Worm (Caenorhabditis elegans) whole organism, L4 larva: ENCODE results near the gene F58F9.9.

Experiments used
- ama-1 ChIP-seq: fragments of 150-350 bp; optimal IDR thresholded peaks from 2 replicates; lab custom pipeline; 2014; ENCODE audit warnings: inconsistent platforms, mixed read lengths
- ceh-82 ChIP-seq: sonication (generic microtip); optimal IDR thresholded peaks from 2 replicates; lab custom pipeline; 2017; ENCODE audit warnings: missing biosample characterization, missing genetic modification characterization
- dmd-6 ChIP-seq: fragments of 200-800 bp; sonication (Bioruptor generic); IDR thresholded peaks from 2 replicates; pipeline ENCODE4 v1.3.6; 2022; ENCODE audit warnings: missing genetic modification reagents, missing genetic modification characterization, missing compliant biosample characterization
- gei-8 ChIP-seq: fragments of 200-800 bp; sonication (Bioruptor generic); optimal IDR thresholded peaks from 2 replicates; lab custom pipeline; 2018; ENCODE audit warnings: mild to moderate bottlenecking, missing genetic modification characterization, missing compliant biosample characterization
- hlh-11 ChIP-seq: fragments of 200-800 bp; sonication (Bioruptor generic); optimal IDR thresholded peaks from 2 replicates; lab custom pipeline; 2018; ENCODE audit warnings: mild to moderate bottlenecking, missing genetic modification characterization, missing compliant biosample characterization
- jun-1 ChIP-seq: fragments of 150-350 bp; optimal IDR thresholded peaks from 2 replicates; lab custom pipeline; 2014; ENCODE audit warnings: missing biosample characterization, missing genetic modification reagents, missing genetic modification characterization
- lin-1 ChIP-seq: fragments of 200-800 bp; sonication (Bioruptor generic); IDR thresholded peaks from 2 replicates; pipeline ENCODE4 v1.3.6; 2022; ENCODE audit warnings: missing genetic modification reagents, missing genetic modification characterization, missing compliant biosample characterization
- lin-29 ChIP-seq: fragments of 200-800 bp; sonication (Bioruptor generic); IDR thresholded peaks from 2 replicates; pipeline ENCODE4 v1.3.6; 2022; ENCODE audit warnings: missing genetic modification reagents, missing genetic modification characterization, missing compliant biosample characterization
- mdl-1 ChIP-seq, 2 experiments: fragments of 150-350 bp in 1 of 2; sonication (generic microtip) in 1 of 2; optimal IDR thresholded peaks; 2 replicates each; lab custom pipeline; 2014 to 2017; ENCODE audit warnings: missing biosample characterization in 2 of 2, missing genetic modification characterization in 2 of 2
- mep-1 ChIP-seq: fragments of 150-350 bp; sonication (generic microtip); optimal IDR thresholded peaks from 3 replicates; lab custom pipeline; 2014; ENCODE audit warnings: missing biosample characterization, missing genetic modification characterization
- nhr-25 ChIP-seq: sonication (generic microtip); optimal IDR thresholded peaks from 2 replicates; lab custom pipeline; 2017; ENCODE audit warnings: missing genetic modification characterization, mild to moderate bottlenecking, missing compliant biosample characterization, antibody characterized with exemption, moderate library complexity, borderline replicate concordance; ENCODE audit not compliant: insufficient read depth
- nhr-41 ChIP-seq: fragments of 200-800 bp; sonication (Bioruptor generic); IDR thresholded peaks from 2 replicates; pipeline ENCODE4 v1.3.6; 2022; ENCODE audit warnings: missing genetic modification reagents, missing genetic modification characterization, missing compliant biosample characterization
- nhr-48 ChIP-seq: sonication (generic microtip); optimal IDR thresholded peaks from 2 replicates; lab custom pipeline; 2016; ENCODE audit warnings: mild to moderate bottlenecking, missing genetic modification characterization, missing compliant biosample characterization
- pqm-1 ChIP-seq: sonication (generic microtip); optimal IDR thresholded peaks from 2 replicates; lab custom pipeline; 2017; ENCODE audit warnings: missing biosample characterization, missing genetic modification characterization
- sdz-12 ChIP-seq: fragments of 200-800 bp; sonication (Bioruptor generic); optimal IDR thresholded peaks from 2 replicates; lab custom pipeline; 2018; ENCODE audit warnings: mild to moderate bottlenecking, missing genetic modification characterization, missing compliant biosample characterization
- set-16 ChIP-seq: fragments of 200-800 bp; sonication (Bioruptor generic); IDR thresholded peaks from 2 replicates; pipeline ENCODE4 v1.3.6; 2022; ENCODE audit warnings: missing genetic modification reagents, missing genetic modification characterization, missing compliant biosample characterization
- snpc-1.2 ChIP-seq: fragments of 200-800 bp; sonication (Bioruptor generic); IDR thresholded peaks from 2 replicates; pipeline ENCODE4 v1.3.6; 2022; ENCODE audit warnings: missing genetic modification reagents, missing genetic modification characterization, missing compliant biosample characterization
- spr-1 ChIP-seq: sonication (generic microtip); optimal IDR thresholded peaks from 2 replicates; lab custom pipeline; 2016; ENCODE audit warnings: mild to moderate bottlenecking, missing genetic modification characterization, missing compliant biosample characterization
- zip-11 ChIP-seq: fragments of 200-800 bp; sonication (Bioruptor generic); IDR thresholded peaks from 2 replicates; pipeline ENCODE4 v1.3.6; 2022; ENCODE audit warnings: missing genetic modification characterization, missing compliant biosample characterization

The F58F9.9 gene

DNA sequence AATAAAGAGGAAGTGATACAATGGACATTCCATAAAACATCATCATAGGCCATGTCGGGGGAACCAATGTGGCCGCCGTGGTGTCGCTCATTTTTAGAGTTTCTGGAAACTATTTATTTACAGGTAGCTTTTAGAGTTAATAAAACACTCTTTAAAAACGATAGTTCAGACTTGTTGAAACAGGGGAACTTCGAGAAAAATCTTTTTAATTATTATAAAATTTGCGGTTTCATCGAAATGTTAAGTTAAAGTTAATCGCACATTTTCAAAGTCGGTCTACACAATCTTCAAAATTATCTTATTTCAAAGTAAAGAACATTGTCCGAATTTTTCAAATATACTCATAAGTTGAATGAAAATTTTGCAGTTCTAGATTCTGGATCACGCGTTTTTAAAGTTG, 44.2 kb downstream of the F58F9.9 start, which contains the start of gene ops-1:
Gene ops-1, minus strand, starts transcription at position 101 of the 400 bp plus-strand sequence.
- TF ChIP-seq ceh-82 (tag; lab: Kevin White, UChicago), result no peak
- no peak for TF ChIP-seq spr-1 (tag; lab: Kevin White, UChicago)
- TF ChIP-seq set-16 (GFP tag; lab: Robert Waterston, UW), result no peak
- TF ChIP-seq dmd-6 (GFP tag; lab: Robert Waterston, UW), result no peak
- no peak for TF ChIP-seq jun-1 (tag; lab: Kevin White, UChicago)
- no peak for TF ChIP-seq nhr-41 (GFP tag; lab: Robert Waterston, UW)
- TF ChIP-seq snpc-1.2 (GFP tag; lab: Robert Waterston, UW), result no peak
- TF ChIP-seq nhr-25 (tag; lab: Kevin White, UChicago), result no peak
- no peak for TF ChIP-seq mdl-1 (tag; optimal IDR thresholded peaks at IDR 0.05; lab: Kevin White, UChicago)
- no peak for TF ChIP-seq hlh-11
- TF ChIP-seq zip-11 (GFP tag; lab: Robert Waterston, UW), result no peak
- no peak for TF ChIP-seq gei-8
- no peak for TF ChIP-seq mep-1

DNA sequence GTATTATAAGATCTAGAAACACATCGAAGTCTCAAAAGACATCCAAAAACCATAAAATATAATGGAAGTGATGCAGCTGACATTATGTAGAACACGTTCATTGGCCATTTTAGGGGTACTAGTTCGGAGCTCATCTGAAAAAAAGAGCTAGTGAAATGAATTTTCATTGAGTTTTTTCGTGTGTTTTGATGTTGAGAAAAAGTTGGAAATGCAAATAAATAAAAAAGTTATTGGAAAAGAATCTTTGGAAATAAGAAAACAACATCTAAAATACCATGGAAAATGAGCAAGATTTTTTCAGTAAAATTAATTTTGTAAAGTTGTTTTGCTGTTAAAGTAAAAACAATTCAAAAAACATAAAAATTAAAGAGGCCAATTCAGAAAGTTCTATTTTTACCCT, 50.6 kb downstream of the F58F9.9 start, which contains the start of gene srv-24:
Gene srv-24, minus strand, starts transcription at position 101 of the 400 bp plus-strand sequence.
- TF ChIP-seq ama-1 (lab: Kevin White, UChicago), result no peak
- TF ChIP-seq pqm-1 (tag; lab: Kevin White, UChicago), result no peak
- no peak for TF ChIP-seq snpc-1.2 (GFP tag; lab: Robert Waterston, UW)
- TF ChIP-seq lin-1 (GFP tag; lab: Robert Waterston, UW), result no peak
- no peak for TF ChIP-seq lin-29 (GFP tag; lab: Robert Waterston, UW)
- TF ChIP-seq nhr-48 (tag; lab: Kevin White, UChicago), result no peak
- TF ChIP-seq sdz-12 (GFP tag; lab: Kevin White, UChicago), result no peak
